Fruit fly (Drosophila melanogaster) whole organism, embryonic: ENCODE data around the gene CG4730.

Source experiments
- Atf-2 ChIP-seq: fragments of 200-800 bp; sonication (Bioruptor generic); optimal IDR thresholded peaks from 2 replicates; lab custom pipeline; 2016; ENCODE audit warnings: missing biosample characterization, missing genetic modification characterization
- Atf6 ChIP-seq: fragments of 200-800 bp; sonication (Bioruptor generic); IDR thresholded peaks from 2 replicates; pipeline ENCODE4 v1.3.6; 2022; ENCODE audit warnings: missing biosample characterization, missing genetic modification characterization
- CG10321 ChIP-seq: fragments of 200-800 bp; sonication (Bioruptor generic); IDR thresholded peaks from 2 replicates; pipeline ENCODE4 v1.3.6; 2022; ENCODE audit warnings: missing biosample characterization, missing genetic modification characterization
- CG11247 ChIP-seq: fragments of 200-800 bp; sonication (Bioruptor generic); IDR thresholded peaks from 2 replicates; pipeline ENCODE4 v1.3.6; 2022; ENCODE audit warnings: missing biosample characterization, missing genetic modification characterization
- CG11723 ChIP-seq: fragments of 200-800 bp; sonication (Bioruptor generic); optimal IDR thresholded peaks from 2 replicates; lab custom pipeline; 2017; ENCODE audit warnings: missing biosample characterization, mild to moderate bottlenecking, missing genetic modification characterization
- CG12659 ChIP-seq: fragments of 200-800 bp; sonication (Bioruptor generic); optimal IDR thresholded peaks from 3 replicates; lab custom pipeline; 2017; ENCODE audit warnings: mild to moderate bottlenecking, missing biosample characterization, missing genetic modification reagents, missing genetic modification characterization
- CG12769 ChIP-seq: fragments of 200-800 bp; sonication (Bioruptor generic); optimal IDR thresholded peaks from 2 replicates; lab custom pipeline; 2019; ENCODE audit warnings: missing biosample characterization, mild to moderate bottlenecking, missing genetic modification characterization, moderate library complexity
- CG12942 ChIP-seq: fragments of 200-800 bp; sonication (Bioruptor generic); optimal IDR thresholded peaks from 3 replicates; lab custom pipeline; 2016; ENCODE audit warnings: missing biosample characterization, missing genetic modification characterization
- CG14965 ChIP-seq: fragments of 200-800 bp; sonication (Bioruptor generic); optimal IDR thresholded peaks from 2 replicates; lab custom pipeline; 2016; ENCODE audit warnings: missing biosample characterization, missing genetic modification characterization, borderline replicate concordance
- CG1529 ChIP-seq: fragments of 200-800 bp; sonication (Bioruptor generic); optimal IDR thresholded peaks from 3 replicates; lab custom pipeline; 2018; ENCODE audit warnings: missing biosample characterization, missing genetic modification characterization
- CG16779 ChIP-seq: fragments of 200-800 bp; sonication (Bioruptor generic); IDR thresholded peaks from 2 replicates; pipeline ENCODE4 v1.3.6; 2022; ENCODE audit warnings: missing biosample characterization, missing genetic modification characterization
- CG17802 ChIP-seq: fragments of 200-800 bp; sonication (Bioruptor generic); optimal IDR thresholded peaks from 2 replicates; lab custom pipeline; 2018; ENCODE audit warnings: missing biosample characterization, mild to moderate bottlenecking, missing genetic modification characterization, moderate library complexity
- CG2889 ChIP-seq: fragments of 200-800 bp; sonication (Bioruptor generic); IDR thresholded peaks from 3 replicates; pipeline ENCODE4 v1.3.6; 2022; ENCODE audit warnings: missing biosample characterization, missing genetic modification characterization
- CG3726 ChIP-seq: fragments of 200-800 bp; sonication (Bioruptor generic); IDR thresholded peaks from 3 replicates; pipeline ENCODE4, ENCODE4 v1.3.6; 2022; ENCODE audit warnings: missing biosample characterization, missing genetic modification characterization
- CG42726 ChIP-seq: fragments of 200-800 bp; sonication (Bioruptor generic); IDR thresholded peaks from 2 replicates; pipeline ENCODE4 v1.3.6; 2022; ENCODE audit warnings: missing biosample characterization, missing genetic modification characterization; ENCODE audit not compliant: partially characterized antibody
- CG4424 ChIP-seq: fragments of 200-800 bp; sonication (Bioruptor generic); optimal IDR thresholded peaks from 3 replicates; lab custom pipeline; 2016; ENCODE audit warnings: missing biosample characterization, missing genetic modification characterization
- CG4707 ChIP-seq: fragments of 200-800 bp; sonication (Bioruptor generic); optimal IDR thresholded peaks from 2 replicates; lab custom pipeline; 2018; ENCODE audit warnings: missing biosample characterization, mild to moderate bottlenecking, missing genetic modification characterization, moderate library complexity
- CG6654 ChIP-seq: fragments of 200-800 bp; sonication (Bioruptor generic); optimal IDR thresholded peaks from 2 replicates; lab custom pipeline; 2017; ENCODE audit warnings: missing biosample characterization, mild to moderate bottlenecking, missing genetic modification characterization
- CG6689 ChIP-seq: fragments of 200-800 bp; sonication (Bioruptor generic); IDR thresholded peaks from 2 replicates; pipeline ENCODE4 v1.3.6; 2022; ENCODE audit warnings: missing biosample characterization, missing genetic modification characterization
- CG8765 ChIP-seq: fragments of 200-800 bp; sonication (Bioruptor generic); IDR thresholded peaks from 2 replicates; pipeline ENCODE4 v1.3.6; 2022; ENCODE audit warnings: missing biosample characterization, missing genetic modification characterization
- Doc2 ChIP-seq: fragments of 200-800 bp; sonication (Bioruptor generic); IDR thresholded peaks from 2 replicates; pipeline ENCODE4 v1.3.6; 2022; ENCODE audit warnings: missing biosample characterization, missing genetic modification characterization
- Dref ChIP-seq: fragments of 200-800 bp; sonication (Bioruptor generic); IDR thresholded peaks from 2 replicates; pipeline ENCODE4 v1.3.6; 2022; ENCODE audit warnings: missing biosample characterization, missing genetic modification characterization
- Elba2 ChIP-seq: fragments of 200-800 bp; sonication (Bioruptor generic); optimal IDR thresholded peaks from 3 replicates; lab custom pipeline; 2016; ENCODE audit warnings: missing biosample characterization, missing genetic modification characterization
- Hey ChIP-seq: fragments of 200-800 bp; sonication (Bioruptor generic); optimal IDR thresholded peaks from 3 replicates; lab custom pipeline; 2018; ENCODE audit warnings: missing biosample characterization, mild to moderate bottlenecking, missing genetic modification characterization
- MBD-R2 ChIP-seq: fragments of 200-800 bp; sonication (Bioruptor generic); IDR thresholded peaks from 2 replicates; pipeline ENCODE4 v1.3.6; 2022; ENCODE audit warnings: missing biosample characterization, missing genetic modification characterization
- Nf-YA ChIP-seq: fragments of 200-800 bp; sonication (Bioruptor generic); IDR thresholded peaks from 2 replicates; pipeline ENCODE4 v1.3.6; 2022; ENCODE audit warnings: missing biosample characterization, missing genetic modification characterization
- Nf-YB ChIP-seq: fragments of 200-800 bp; sonication (Bioruptor generic); optimal IDR thresholded peaks from 3 replicates; lab custom pipeline; 2019; ENCODE audit warnings: missing biosample characterization, mild to moderate bottlenecking, missing genetic modification characterization, moderate library complexity
- Opbp ChIP-seq: fragments of 200-800 bp; sonication (Bioruptor generic); IDR thresholded peaks from 3 replicates; pipeline ENCODE4 v1.3.6; 2022; ENCODE audit warnings: missing biosample characterization, missing genetic modification characterization; ENCODE audit not compliant: partially characterized antibody
- Scr ChIP-seq: fragments of 200-800 bp; sonication (Bioruptor generic); IDR thresholded peaks from 2 replicates; pipeline ENCODE4 v1.3.6; 2022; ENCODE audit warnings: missing biosample characterization, missing genetic modification characterization; ENCODE audit not compliant: partially characterized antibody
- Sry-δ ChIP-seq: fragments of 200-800 bp; sonication (Bioruptor generic); optimal IDR thresholded peaks from 2 replicates; lab custom pipeline; 2016; ENCODE audit warnings: missing biosample characterization, missing genetic modification characterization
- Tbp ChIP-seq: fragments of >200 bp; optimal IDR thresholded peaks from 2 replicates; lab custom pipeline; 2018; ENCODE audit warnings: missing biosample characterization, missing genetic modification characterization
- amos ChIP-seq: fragments of 200-800 bp; sonication (Bioruptor generic); IDR thresholded peaks from 2 replicates; pipeline ENCODE4 v1.3.6; 2022; ENCODE audit warnings: missing biosample characterization, missing genetic modification characterization; ENCODE audit not compliant: partially characterized antibody
- ara ChIP-seq: fragments of 200-800 bp; sonication (Bioruptor generic); IDR thresholded peaks from 2 replicates; pipeline ENCODE4 v1.3.6; 2022; ENCODE audit warnings: missing biosample characterization, missing genetic modification characterization
- cas ChIP-seq: fragments of 200-800 bp; sonication (Bioruptor generic); IDR thresholded peaks from 2 replicates; pipeline ENCODE4 v1.3.6; 2022; ENCODE audit warnings: missing biosample characterization, missing genetic modification characterization
- crp ChIP-seq, 2 experiments: fragments of 200-800 bp; sonication (Bioruptor generic); optimal IDR thresholded peaks; 2 replicates in 1 of 2; 3 replicates in 1 of 2; lab custom pipeline; 2017; ENCODE audit warnings: missing biosample characterization in 2 of 2, missing genetic modification characterization in 2 of 2, mild to moderate bottlenecking in 1 of 2, moderate library complexity in 1 of 2
- cwo ChIP-seq: fragments of 200-800 bp; sonication (Bioruptor generic); optimal IDR thresholded peaks from 3 replicates; lab custom pipeline; 2017; ENCODE audit warnings: missing biosample characterization, missing genetic modification characterization, mild to moderate bottlenecking, moderate library complexity, missing genetic modification reagents
- dmrt99B ChIP-seq: fragments of 200-800 bp; sonication (Bioruptor generic); optimal IDR thresholded peaks from 2 replicates; lab custom pipeline; 2018; ENCODE audit warnings: missing biosample characterization, mild to moderate bottlenecking, missing genetic modification characterization, moderate library complexity
- fd96Cb ChIP-seq: fragments of 200-800 bp; sonication (Bioruptor generic); optimal IDR thresholded peaks from 2 replicates; lab custom pipeline; 2018; ENCODE audit warnings: missing biosample characterization, mild to moderate bottlenecking, missing genetic modification characterization, moderate library complexity
- gce ChIP-seq: fragments of 200-800 bp; sonication (Bioruptor generic); IDR thresholded peaks from 3 replicates; pipeline ENCODE4 v1.3.6; 2022; ENCODE audit warnings: missing biosample characterization, missing genetic modification characterization
- gro ChIP-seq: fragments of 200-800 bp; sonication (Bioruptor generic); optimal IDR thresholded peaks from 2 replicates; lab custom pipeline; 2016; ENCODE audit warnings: missing biosample characterization, missing genetic modification characterization
- h ChIP-seq: fragments of >200 bp; optimal IDR thresholded peaks from 2 replicates; lab custom pipeline; 2017
- ham ChIP-seq: fragments of 200-800 bp; sonication (Bioruptor generic); IDR thresholded peaks from 2 replicates; pipeline ENCODE4 v1.3.6; 2022; ENCODE audit warnings: missing biosample characterization, missing genetic modification characterization
- klu ChIP-seq: fragments of 200-800 bp; sonication (Bioruptor generic); IDR thresholded peaks from 2 replicates; pipeline ENCODE4 v1.3.6; 2022; ENCODE audit warnings: missing biosample characterization, missing genetic modification characterization
- lbe ChIP-seq: fragments of 200-800 bp; sonication (Bioruptor generic); optimal IDR thresholded peaks from 2 replicates; lab custom pipeline; 2016; ENCODE audit warnings: missing biosample characterization, mild to moderate bottlenecking, missing genetic modification characterization
- lola ChIP-seq, 3 experiments: fragments of >200 bp in 2 of 3; fragments of 200-800 bp in 1 of 3; sonication (Bioruptor generic) in 1 of 3; optimal IDR thresholded peaks; 2 replicates each; lab custom pipeline; 2017 to 2019; ENCODE audit warnings: missing biosample characterization in 3 of 3, missing genetic modification characterization in 3 of 3, mild to moderate bottlenecking in 1 of 3, moderate library complexity in 1 of 3
- pfk ChIP-seq: fragments of 200-800 bp; sonication (Bioruptor generic); optimal IDR thresholded peaks from 2 replicates; lab custom pipeline; 2018; ENCODE audit warnings: missing biosample characterization, mild to moderate bottlenecking, missing genetic modification characterization, moderate library complexity
- prd ChIP-seq, 3 experiments: fragments of >200 bp in 2 of 3; fragments of 200-800 bp in 1 of 3; sonication (Bioruptor generic) in 1 of 3; optimal IDR thresholded peaks in 2 of 3; IDR thresholded peaks in 1 of 3; 2 replicates in 2 of 3; 3 replicates in 1 of 3; pipeline versions ENCODE4 v1.3.6 to Lab custom; 2017 to 2022; ENCODE audit warnings: missing biosample characterization in 1 of 3, missing genetic modification characterization in 1 of 3
- so ChIP-seq: fragments of 200-800 bp; sonication (Bioruptor generic); IDR thresholded peaks from 3 replicates; pipeline ENCODE4 v1.3.6; 2022; ENCODE audit warnings: missing biosample characterization, missing genetic modification characterization
- tio ChIP-seq: fragments of 200-800 bp; sonication (Bioruptor generic); optimal IDR thresholded peaks from 2 replicates; lab custom pipeline; 2017; ENCODE audit warnings: missing biosample characterization, missing genetic modification characterization, inconsistent platforms
- usp ChIP-seq: fragments of >200 bp; optimal IDR thresholded peaks from 2 replicates; lab custom pipeline; 2017; ENCODE audit warnings: missing biosample characterization, missing genetic modification characterization
- vnd ChIP-seq: fragments of 200-800 bp; sonication (Bioruptor generic); IDR thresholded peaks from 3 replicates; pipeline ENCODE4 v1.3.6; 2022; ENCODE audit warnings: missing biosample characterization, missing genetic modification characterization; ENCODE audit not compliant: partially characterized antibody
- vvl ChIP-seq: fragments of 200-800 bp; sonication (Bioruptor generic); IDR thresholded peaks from 2 replicates; pipeline ENCODE4 v1.3.6; 2022; ENCODE audit warnings: missing biosample characterization, missing genetic modification characterization

The CG4730 gene

DNA sequence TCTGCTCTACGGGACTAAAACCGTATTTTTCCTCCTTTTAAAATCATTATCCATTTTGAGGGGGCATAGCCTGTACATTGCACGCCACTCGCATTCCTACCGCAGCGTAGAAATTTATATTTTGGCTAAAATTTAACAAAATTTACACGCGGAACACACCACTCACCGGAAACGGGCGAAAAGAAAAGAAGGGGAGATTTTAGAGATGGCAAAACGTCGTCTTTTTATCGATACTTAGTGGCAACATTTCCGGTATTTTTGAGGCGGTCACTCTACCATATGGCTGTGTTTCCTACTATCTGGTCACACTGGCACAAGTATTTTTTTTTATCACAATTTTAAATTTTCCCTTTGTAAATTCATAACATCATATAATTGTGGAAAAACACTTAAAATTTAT, 6.4 kb upstream of the CG4730 start, which contains the start of gene RpL27 (continued):
- TF ChIP-seq CG3726 (GFP tag; lab: Robert Waterston, UW) = no peak
- peak; percentile 76 for TF ChIP-seq Dref
- 0 out of 2 replicates have a peak, but pooled peaks have one; percentile 60 for TF ChIP-seq CG16779 (GFP tag; lab: Robert Waterston, UW)
- TF ChIP-seq CG17802 (tag; lab: Kevin White, UChicago) = peak; percentile 55
- peak; percentile 55 for TF ChIP-seq CG1529
- TF ChIP-seq Elba2 = no peak
- TF ChIP-seq dmrt99B = peak; percentile 64
- TF ChIP-seq CG10321 (GFP tag; lab: Robert Waterston, UW) = peak; percentile 24; the same call in 1 of the 2 replicates
- TF ChIP-seq CG42726 (GFP tag; lab: Robert Waterston, UW) = peak; percentile 72; the same call in 1 of the 2 replicates
- peak; percentile 31 for TF ChIP-seq fd96Cb (tag; lab: Kevin White, UChicago)
- TF ChIP-seq so (GFP tag; lab: Robert Waterston, UW) = peak; percentile 61; the same call in 1 of the 3 replicates
- no peak for TF ChIP-seq Doc2
- peak; percentile 71 for TF ChIP-seq lbe (GFP tag; lab: Kevin White, UChicago)
- no peak for TF ChIP-seq klu (GFP tag; lab: Robert Waterston, UW)
- TF ChIP-seq CG8765 (GFP tag; lab: Robert Waterston, UW) = no peak
- peak; percentile 89 for TF ChIP-seq gro (GFP tag; lab: Kevin White, UChicago)
- peak; percentile 21 for TF ChIP-seq Atf-2 (GFP tag; lab: Kevin White, UChicago)
- TF ChIP-seq Atf6 (GFP tag; lab: Robert Waterston, UW) = peak; percentile 75
- TF ChIP-seq lola (GFP tag; optimal IDR thresholded peaks at IDR 0.05; lab: Kevin White, UChicago) = peak in 1 of 3 experiments; percentile 25
- TF ChIP-seq tio (GFP tag; lab: Kevin White, UChicago) = peak; percentile 33
- TF ChIP-seq CG12769 (tag; lab: Kevin White, UChicago) = peak; percentile 77
- peak; percentile 68 for TF ChIP-seq cwo (GFP tag; lab: Kevin White, UChicago)
- peak; percentile 37 for TF ChIP-seq CG14965
- TF ChIP-seq MBD-R2 (GFP tag; lab: Robert Waterston, UW) = peak; percentile 71; the same call in 1 of the 2 replicates
- peak; percentile 41 for TF ChIP-seq CG12942 (GFP tag; lab: Kevin White, UChicago)
- no peak; the same call in 1 of the 2 replicates for TF ChIP-seq ara (GFP tag; lab: Robert Waterston, UW)
- TF ChIP-seq ham (GFP tag; lab: Robert Waterston, UW) = no peak
- peak; percentile 71 for TF ChIP-seq CG4707
- peak; percentile 80 for TF ChIP-seq CG11723
- peak; percentile 90 for TF ChIP-seq CG12659
- peak; percentile 76 for TF ChIP-seq CG4424 (GFP tag; lab: Kevin White, UChicago)
- TF ChIP-seq Nf-YA (GFP tag; lab: Robert Waterston, UW) = peak; percentile 73
- peak; percentile 79 for TF ChIP-seq pfk (GFP tag; lab: Kevin White, UChicago)
- TF ChIP-seq crp (GFP tag; optimal IDR thresholded peaks at IDR 0.05; lab: Kevin White, UChicago) = peak; percentile 1 to 82
- no peak for TF ChIP-seq Tbp (GFP tag; lab: Kevin White, UChicago)
- TF ChIP-seq prd (optimal IDR thresholded peaks at IDR 0.05; lab: Kevin White, UChicago) = no peak
- peak; percentile 46; the same call in 2 of the 3 replicates for TF ChIP-seq prd (GFP tag; IDR thresholded peaks at IDR 0.05; lab: Robert Waterston, UW)
- TF ChIP-seq CG6654 = peak; percentile 8
- TF ChIP-seq gce (GFP tag; lab: Robert Waterston, UW) = peak; percentile 70; the same call in 2 of the 3 replicates
- TF ChIP-seq vnd (GFP tag; lab: Robert Waterston, UW) = peak; percentile 45; the same call in 1 of the 3 replicates

DNA sequence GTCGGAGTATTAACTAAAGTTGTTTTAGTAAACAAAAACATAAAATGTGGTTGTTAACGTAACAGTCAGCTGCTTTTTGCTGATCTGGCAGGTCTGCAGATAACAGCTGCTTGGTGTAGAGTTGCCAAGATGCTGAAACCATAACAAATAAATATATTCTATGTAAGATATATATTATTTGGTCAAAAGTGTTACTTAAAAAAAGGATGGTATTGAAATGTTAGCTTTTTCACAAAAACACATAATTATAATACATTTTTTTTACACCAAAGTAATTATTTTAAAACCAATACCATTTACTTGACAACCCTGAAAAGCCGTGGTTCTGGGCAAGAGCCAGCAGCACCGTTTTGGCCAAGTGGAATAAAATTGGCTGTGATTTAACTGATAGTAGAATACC, 2.0 kb upstream of the CG4730 start, which contains the start of the genes CG4743 and Idh3g:
CG4743 (minus strand) TSS at position 23 of the 400 bp plus-strand sequence.
Idh3g (plus strand) TSS at position 318 of the 400 bp plus-strand sequence.
- TF ChIP-seq Opbp (no peak), cas (GFP tag; lab: Robert Waterston, UW) (peak; percentile 91), amos (GFP tag; lab: Robert Waterston, UW) (no peak), Sry-δ (peak; percentile 23), Nf-YB (GFP tag; lab: Kevin White, UChicago) (peak; percentile 88), CG6689 (peak; percentile 97), CG2889 (GFP tag; lab: Robert Waterston, UW) (peak; percentile 89), Hey (tag; lab: Kevin White, UChicago) (peak; percentile 77), Scr (GFP tag; lab: Robert Waterston, UW) (peak; percentile 40), CG11247 (peak; percentile 94), h (lab: Kevin White, UChicago) (no peak), usp (GFP tag; lab: Kevin White, UChicago) (no peak), vvl (GFP tag; lab: Robert Waterston, UW) (peak; percentile 99)
